Fruit fly (Drosophila melanogaster) S2 (cell line): ENCODE data around the gene CG13082.

ENCODE experiments used
- CG8478 ChIP-seq: fragments of >200 bp; optimal IDR thresholded peaks from 2 replicates; lab custom pipeline; 2018
- CTCF ChIP-seq, 2 experiments: fragments of >200 bp; optimal IDR thresholded peaks; 2 replicates each; lab custom pipeline; 2018

dm6 chr2L:19526316-19526715 is 11.9 kb upstream of the CG13082 start, which contains the start of the genes Dpm1 and CG10137:
- no peak for TF ChIP-seq CTCF (optimal IDR thresholded peaks at IDR 0.05; lab: Kevin White, UChicago)
- no peak for TF ChIP-seq CG8478 (lab: Kevin White, UChicago)
